Fruit fly (Drosophila melanogaster) whole organism, prepupa: ENCODE data around the gene Hnf4.

Experiments used
- Blimp-1 ChIP-seq: fragments of 200-800 bp; sonication (Bioruptor generic); optimal IDR thresholded peaks from 3 replicates; lab custom pipeline; 2017; ENCODE audit warnings: missing biosample characterization, missing genetic modification characterization, mild to moderate bottlenecking, moderate library complexity, missing genetic modification reagents
- CG10669 ChIP-seq: fragments of 200-800 bp; sonication (Bioruptor generic); optimal IDR thresholded peaks from 3 replicates; lab custom pipeline; 2018; ENCODE audit warnings: missing biosample characterization, mild to moderate bottlenecking, missing genetic modification characterization, moderate library complexity
- CG11902 ChIP-seq: fragments of 200-800 bp; sonication (Bioruptor generic); optimal IDR thresholded peaks from 3 replicates; lab custom pipeline; 2016; ENCODE audit warnings: missing biosample characterization, missing genetic modification characterization
- CG16779 ChIP-seq: fragments of 200-800 bp; sonication (Bioruptor generic); optimal IDR thresholded peaks from 3 replicates; lab custom pipeline; 2017; ENCODE audit warnings: missing biosample characterization, mild to moderate bottlenecking, missing genetic modification characterization
- CG3032 ChIP-seq: fragments of 200-800 bp; optimal IDR thresholded peaks from 2 replicates; lab custom pipeline; 2019; ENCODE audit warnings: missing biosample characterization, mild to moderate bottlenecking, missing genetic modification characterization, moderate library complexity
- CG31627 ChIP-seq: fragments of 200-800 bp; sonication (Bioruptor generic); optimal IDR thresholded peaks from 3 replicates; lab custom pipeline; 2016; ENCODE audit warnings: missing biosample characterization, missing genetic modification characterization
- CG32006 ChIP-seq: fragments of 200-800 bp; sonication (Bioruptor generic); optimal IDR thresholded peaks from 3 replicates; lab custom pipeline; 2017; ENCODE audit warnings: missing biosample characterization, mild to moderate bottlenecking, missing genetic modification characterization
- CG34406 ChIP-seq: fragments of 200-800 bp; sonication (Bioruptor generic); optimal IDR thresholded peaks from 3 replicates; lab custom pipeline; 2016; ENCODE audit warnings: missing biosample characterization, missing genetic modification characterization
- CG3919 ChIP-seq: fragments of 200-800 bp; sonication (Bioruptor generic); optimal IDR thresholded peaks from 3 replicates; lab custom pipeline; 2016; ENCODE audit warnings: missing biosample characterization, missing genetic modification characterization
- CG6163 ChIP-seq: fragments of 200-800 bp; sonication (Bioruptor generic); IDR thresholded peaks from 3 replicates; pipeline ENCODE4 v1.3.6; 2022; ENCODE audit warnings: missing biosample characterization, missing genetic modification characterization
- CG6276 ChIP-seq: fragments of 200-800 bp; sonication (Bioruptor generic); optimal IDR thresholded peaks from 2 replicates; lab custom pipeline; 2017; ENCODE audit warnings: missing biosample characterization, mild to moderate bottlenecking, missing genetic modification characterization
- CG6792 ChIP-seq: fragments of 200-800 bp; sonication (Bioruptor generic); optimal IDR thresholded peaks from 3 replicates; lab custom pipeline; 2016; ENCODE audit warnings: missing biosample characterization, missing genetic modification characterization
- CG6808 ChIP-seq: fragments of 200-800 bp; sonication (Bioruptor generic); optimal IDR thresholded peaks from 3 replicates; lab custom pipeline; 2017; ENCODE audit warnings: missing biosample characterization, missing genetic modification characterization, mild to moderate bottlenecking, moderate library complexity, missing genetic modification reagents
- CG6854 ChIP-seq: fragments of 200-800 bp; sonication (Bioruptor generic); optimal IDR thresholded peaks from 2 replicates; lab custom pipeline; 2017; ENCODE audit warnings: missing biosample characterization, mild to moderate bottlenecking, missing genetic modification characterization
- CG8119 ChIP-seq: fragments of 200-800 bp; sonication (Bioruptor generic); IDR thresholded peaks from 3 replicates; pipeline ENCODE4 v1.3.6; 2022; ENCODE audit warnings: missing biosample characterization, missing genetic modification characterization
- CG8319 ChIP-seq: fragments of 200-800 bp; sonication (Bioruptor generic); optimal IDR thresholded peaks from 3 replicates; lab custom pipeline; 2016; ENCODE audit warnings: missing biosample characterization, missing genetic modification characterization
- CG8632 ChIP-seq: fragments of 200-800 bp; sonication (Bioruptor generic); optimal IDR thresholded peaks from 3 replicates; lab custom pipeline; 2016; ENCODE audit warnings: missing biosample characterization, missing genetic modification characterization
- Eip78C ChIP-seq: fragments of 200-800 bp; sonication (Bioruptor generic); peaks from one replicate; lab custom pipeline; 2016; ENCODE audit warnings: missing biosample characterization, missing genetic modification characterization
- Eip93F ChIP-seq: fragments of 200-800 bp; sonication (Bioruptor generic); optimal IDR thresholded peaks from 2 replicates; lab custom pipeline; 2016; ENCODE audit warnings: missing biosample characterization, mild to moderate bottlenecking, missing genetic modification characterization
- Hr39 ChIP-seq: fragments of 200-800 bp; sonication (Bioruptor generic); optimal IDR thresholded peaks from 2 replicates; lab custom pipeline; 2016; ENCODE audit warnings: missing biosample characterization, missing genetic modification characterization
- Hr4 ChIP-seq: fragments of 200-800 bp; sonication (Bioruptor generic); optimal IDR thresholded peaks from 3 replicates; lab custom pipeline; 2016; ENCODE audit warnings: missing biosample characterization, missing genetic modification characterization
- Met ChIP-seq: fragments of 200-800 bp; sonication (Bioruptor generic); optimal IDR thresholded peaks from 3 replicates; lab custom pipeline; 2016; ENCODE audit warnings: missing biosample characterization, missing genetic modification characterization
- achi ChIP-seq: fragments of 200-800 bp; sonication (Bioruptor generic); optimal IDR thresholded peaks from 3 replicates; lab custom pipeline; 2016; ENCODE audit warnings: missing biosample characterization, missing genetic modification characterization
- acj6 ChIP-seq: fragments of 200-800 bp; sonication (Bioruptor generic); optimal IDR thresholded peaks from 3 replicates; lab custom pipeline; 2016; ENCODE audit warnings: missing biosample characterization, missing genetic modification characterization
- dac ChIP-seq: fragments of 200-800 bp; sonication (Bioruptor generic); optimal IDR thresholded peaks from 2 replicates; lab custom pipeline; 2017; ENCODE audit warnings: missing biosample characterization, mild to moderate bottlenecking, missing genetic modification characterization
- eg ChIP-seq: fragments of 200-800 bp; sonication (Bioruptor generic); IDR thresholded peaks from 3 replicates; pipeline ENCODE4 v1.3.6; 2022; ENCODE audit warnings: missing biosample characterization, missing genetic modification characterization
- esn ChIP-seq: fragments of 200-800 bp; sonication (Bioruptor generic); optimal IDR thresholded peaks from 2 replicates; lab custom pipeline; 2016; ENCODE audit warnings: missing biosample characterization, mild to moderate bottlenecking, missing genetic modification characterization, moderate library complexity
- fd59A ChIP-seq: fragments of 200-800 bp; sonication (Bioruptor generic); optimal IDR thresholded peaks from 2 replicates; lab custom pipeline; 2017; ENCODE audit warnings: missing biosample characterization, mild to moderate bottlenecking, missing genetic modification characterization, missing genetic modification reagents
- fkh ChIP-seq: fragments of 200-800 bp; sonication (Bioruptor generic); optimal IDR thresholded peaks from 3 replicates; lab custom pipeline; 2017; ENCODE audit warnings: missing biosample characterization, mild to moderate bottlenecking, missing genetic modification characterization, moderate library complexity
- lz ChIP-seq: fragments of 200-800 bp; sonication (Bioruptor generic); optimal IDR thresholded peaks from 3 replicates; lab custom pipeline; 2016; ENCODE audit warnings: missing biosample characterization, missing genetic modification characterization
- pdm3 ChIP-seq: fragments of 200-800 bp; sonication (Bioruptor generic); optimal IDR thresholded peaks from 3 replicates; lab custom pipeline; 2016; ENCODE audit warnings: missing biosample characterization, missing genetic modification characterization
- salr ChIP-seq, 2 experiments: fragments of 200-800 bp; sonication (Bioruptor generic); optimal IDR thresholded peaks; 3 replicates each; lab custom pipeline; 2016 to 2018; ENCODE audit warnings: missing biosample characterization in 2 of 2, missing genetic modification characterization in 2 of 2, mild to moderate bottlenecking in 1 of 2
- ss ChIP-seq, 2 experiments: fragments of 200-800 bp; sonication (Bioruptor generic); optimal IDR thresholded peaks; 2 replicates in 1 of 2; 3 replicates in 1 of 2; lab custom pipeline; 2017 to 2018; ENCODE audit warnings: mild to moderate bottlenecking in 2 of 2, missing biosample characterization in 2 of 2, missing genetic modification characterization in 2 of 2, moderate library complexity in 1 of 2
- svp ChIP-seq: fragments of 200-800 bp; sonication (Bioruptor generic); peaks from one replicate; lab custom pipeline; 2016; ENCODE audit warnings: missing biosample characterization, missing genetic modification characterization
- topi ChIP-seq: fragments of 200-800 bp; sonication (Bioruptor generic); optimal IDR thresholded peaks from 3 replicates; lab custom pipeline; 2016; ENCODE audit warnings: missing biosample characterization, missing genetic modification characterization
- vri ChIP-seq: fragments of 200-800 bp; sonication (Bioruptor generic); optimal IDR thresholded peaks from 3 replicates; lab custom pipeline; 2016; ENCODE audit warnings: missing biosample characterization, mild to moderate bottlenecking, missing genetic modification characterization

The Hnf4 gene

DNA sequence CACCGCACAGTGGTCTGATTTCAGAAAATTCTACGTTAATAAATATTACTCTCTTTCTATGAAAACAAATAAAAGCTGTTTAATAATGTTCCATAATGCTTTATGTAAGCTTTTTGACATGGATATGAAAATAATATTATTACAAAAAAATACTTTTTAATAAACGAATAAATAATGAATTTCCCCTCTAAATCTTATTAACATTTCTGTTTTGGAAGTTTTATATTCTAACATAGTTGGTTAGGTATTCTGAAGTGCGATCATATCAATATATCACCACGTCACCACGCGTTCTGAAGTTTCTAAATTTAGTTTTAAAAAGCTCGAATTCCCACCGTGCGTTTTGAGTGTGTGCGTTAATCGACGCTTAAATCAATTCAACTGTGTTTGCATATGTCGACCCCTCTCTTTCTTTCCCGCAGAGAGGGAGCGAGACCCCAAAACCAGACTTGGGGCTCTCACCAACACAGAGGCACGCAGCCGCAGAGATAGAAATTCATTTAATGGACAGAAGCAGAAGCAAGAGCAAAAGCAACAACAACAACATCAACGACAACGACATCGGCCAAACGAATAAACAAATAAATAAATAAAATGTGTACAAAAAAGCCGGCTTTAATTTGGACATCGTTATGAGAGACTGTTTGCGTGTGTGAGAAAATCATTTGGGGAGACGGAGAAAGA is 18.0 kb downstream of the Hnf4 start (continued):
- TF ChIP-seq CG6808 (GFP tag; lab: Kevin White, UChicago) (peak; percentile 91), salr (GFP tag; optimal IDR thresholded peaks at IDR 0.05; lab: Kevin White, UChicago) (peak; percentile 41 to 97), pdm3 (peak; percentile 83), fkh (GFP tag; lab: Kevin White, UChicago) (peak; percentile 98), CG6854 (GFP tag; lab: Kevin White, UChicago) (peak; percentile 80), CG8119 (peak; percentile 87), lz (GFP tag; lab: Kevin White, UChicago) (peak; percentile 89), CG16779 (peak; percentile 89), CG10669 (GFP tag; lab: Kevin White, UChicago) (peak; percentile 88), CG8632 (GFP tag; lab: Kevin White, UChicago) (peak; percentile 94), dac (GFP tag; lab: Kevin White, UChicago) (peak; percentile 61), ss (GFP tag; optimal IDR thresholded peaks at IDR 0.05; lab: Kevin White, UChicago) (peak; percentile 90 to 94), Hr39 (peak; percentile 74), CG32006 (GFP tag; lab: Kevin White, UChicago) (peak; percentile 96), Met (GFP tag; lab: Kevin White, UChicago) (peak; percentile 89)

DNA sequence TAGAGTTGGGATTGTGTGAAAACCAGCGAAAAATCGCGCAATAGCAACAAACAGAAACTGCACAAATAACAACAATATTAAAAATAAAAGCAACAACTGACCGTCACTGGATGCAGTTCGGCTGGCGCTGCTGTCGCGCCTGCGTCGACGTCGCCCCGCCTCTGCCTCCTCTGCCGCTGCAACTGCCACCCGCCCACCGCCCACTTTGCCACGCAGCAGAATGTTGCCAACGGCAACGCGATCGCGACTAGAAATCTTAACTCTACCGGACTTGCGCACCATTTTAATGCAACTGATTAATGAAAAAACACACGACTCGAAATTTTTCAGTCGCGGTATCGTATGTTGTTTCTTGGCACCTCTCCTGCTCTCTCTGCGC is 18.5 kb downstream of the Hnf4 start:
- TF ChIP-seq Hr39 (no peak), Eip78C (no peak), CG34406 (GFP tag; lab: Kevin White, UChicago) (no peak), topi (GFP tag; lab: Kevin White, UChicago) (no peak), esn (GFP tag; lab: Kevin White, UChicago) (no peak), CG6276 (no peak), Eip93F (no peak), CG6854 (GFP tag; lab: Kevin White, UChicago) (no peak), CG11902 (GFP tag; lab: Kevin White, UChicago) (no peak), fd59A (GFP tag; lab: Kevin White, UChicago) (no peak), vri (no peak), CG3032 (tag; lab: Kevin White, UChicago) (no peak), CG8319 (GFP tag; lab: Kevin White, UChicago) (no peak), Blimp-1 (GFP tag; lab: Kevin White, UChicago) (no peak), Met (GFP tag; lab: Kevin White, UChicago) (no peak)

DNA sequence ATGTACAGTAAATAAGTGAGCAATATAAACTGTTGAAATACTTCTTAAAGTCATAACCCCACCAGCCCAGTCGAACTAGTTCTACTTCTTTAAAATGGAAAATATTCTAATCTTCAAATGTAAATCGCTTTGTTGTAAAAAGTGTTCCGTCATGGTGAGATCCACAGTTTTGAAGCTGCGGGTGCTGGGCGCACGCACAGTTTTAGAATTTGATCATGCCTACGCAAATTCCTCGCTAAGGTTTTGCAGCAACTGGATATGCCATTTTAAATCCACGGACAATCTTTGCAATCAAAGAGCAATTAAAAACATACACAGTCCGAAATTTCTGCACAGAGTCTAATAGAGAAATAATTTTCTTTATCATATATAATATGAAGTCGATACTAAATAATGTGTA is 19.0 kb downstream of the Hnf4 start:
- TF ChIP-seq eg (peak; percentile 7; the same call in 2 of the 3 replicates), Eip78C (peak; percentile 80), CG3919 (GFP tag; lab: Kevin White, UChicago) (no peak)
- TF ChIP-seq, all 60 proteins: peak for 2

DNA sequence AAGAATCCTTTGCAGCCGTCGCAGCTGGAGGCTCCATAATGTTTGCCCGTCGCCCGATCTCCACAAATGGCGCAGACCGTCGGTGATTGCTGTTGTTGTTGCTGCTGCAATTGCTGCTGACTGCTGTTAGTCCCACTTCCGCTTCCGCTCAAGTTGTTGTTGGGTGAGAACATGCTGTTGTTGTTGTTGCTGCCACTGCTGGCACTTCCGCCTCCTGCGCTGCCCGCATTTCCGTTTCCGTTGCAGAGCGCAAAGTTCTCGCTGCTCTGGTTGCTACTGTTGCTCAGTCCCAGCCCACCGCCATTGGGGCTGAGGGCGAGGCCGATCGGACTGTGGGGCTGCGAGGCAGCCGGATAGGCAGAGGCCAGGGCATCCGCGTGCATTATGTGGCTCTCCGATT is 19.6 kb downstream of the Hnf4 start:
- TF ChIP-seq acj6 (GFP tag; lab: Kevin White, UChicago), result no peak
- 0 out of 3 replicates have a peak, but pooled peaks have one; percentile 7 for TF ChIP-seq CG6163 (GFP tag; lab: Robert Waterston, UW)
- peak; percentile 72 for TF ChIP-seq Eip78C
- no peak for TF ChIP-seq CG8632 (GFP tag; lab: Kevin White, UChicago)
- no peak for TF ChIP-seq Met (GFP tag; lab: Kevin White, UChicago)

DNA sequence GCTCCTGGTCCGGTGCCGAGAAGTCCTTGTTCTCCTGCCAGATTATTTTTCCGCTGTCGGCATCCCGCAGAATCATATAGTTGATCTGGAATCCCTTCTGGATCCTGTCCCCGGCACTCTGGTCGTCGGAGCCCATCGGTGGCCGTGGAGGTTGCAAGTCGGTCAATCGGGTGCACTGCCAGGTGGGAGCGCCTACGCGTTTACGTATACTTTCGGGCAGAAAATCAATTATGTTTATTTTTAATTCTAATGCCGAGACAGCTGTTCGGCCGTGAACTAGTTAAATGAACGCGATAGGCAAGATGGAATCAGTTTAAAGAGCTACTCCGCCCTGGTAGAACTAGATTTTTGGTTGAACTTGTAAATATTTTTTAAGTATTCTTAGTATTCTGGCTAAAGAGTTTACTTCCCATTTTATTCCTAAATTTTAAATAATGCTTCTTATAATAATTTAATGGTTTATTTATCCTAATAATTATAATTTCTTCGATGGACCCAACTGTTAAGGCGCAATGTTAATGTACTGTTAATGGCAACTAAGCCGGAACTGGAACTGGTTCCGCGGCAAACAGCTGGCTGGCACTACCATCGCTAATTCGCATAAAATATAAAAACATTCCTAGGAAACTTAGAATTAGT is 23.6 kb downstream of the Hnf4 start, which contains the start of the genes PrBP and Trs23:
Gene PrBP (minus strand): TSS at position 288 of the 639 bp plus-strand sequence.
Gene Trs23 (plus strand): TSS at position 564 of the 639 bp plus-strand sequence.
- TF ChIP-seq CG31627 (GFP tag; lab: Kevin White, UChicago) (no peak), Hr4 (GFP tag; lab: Kevin White, UChicago) (no peak), svp (GFP tag; lab: Kevin White, UChicago) (peak; percentile 19), esn (GFP tag; lab: Kevin White, UChicago) (peak; percentile 6), Eip78C (no peak), CG6792 (no peak), achi (GFP tag; lab: Kevin White, UChicago) (no peak), lz (GFP tag; lab: Kevin White, UChicago) (no peak), CG6854 (GFP tag; lab: Kevin White, UChicago) (no peak), pdm3 (no peak), topi (GFP tag; lab: Kevin White, UChicago) (no peak)
